Worm (Caenorhabditis elegans) whole organism, L3 larva: ENCODE results near the gene W05E10.5.

ENCODE experiments used
- R02D3.7 ChIP-seq: fragments of 150-350 bp; optimal IDR thresholded peaks from 2 replicates; lab custom pipeline; 2014; ENCODE audit warnings: missing biosample characterization, missing genetic modification characterization
- ama-1 ChIP-seq: fragments of 150-350 bp; optimal IDR thresholded peaks from 2 replicates; lab custom pipeline; 2018
- egl-27 ChIP-seq: sonication (generic microtip); optimal IDR thresholded peaks from 4 replicates; lab custom pipeline; 2017; ENCODE audit warnings: missing biosample characterization, missing genetic modification reagents, missing genetic modification characterization
- elt-1 ChIP-seq: fragments of 150-350 bp; optimal IDR thresholded peaks from 2 replicates; lab custom pipeline; 2014; ENCODE audit warnings: missing biosample characterization, missing genetic modification characterization
- elt-3 ChIP-seq, 3 experiments: fragments of 150-350 bp in 1 of 3; sonication (generic microtip) in 2 of 3; optimal IDR thresholded peaks; 2 replicates in 2 of 3; 4 replicates in 1 of 3; lab custom pipeline; 2014 to 2017; ENCODE audit warnings: missing biosample characterization in 3 of 3, missing genetic modification characterization in 3 of 3
- fkh-10 ChIP-seq: sonication (generic microtip); optimal IDR thresholded peaks from 2 replicates; lab custom pipeline; 2017; ENCODE audit warnings: missing biosample characterization, missing genetic modification reagents, missing genetic modification characterization
- jun-1 ChIP-seq: fragments of 150-350 bp; optimal IDR thresholded peaks from 2 replicates; lab custom pipeline; 2014; ENCODE audit warnings: missing biosample characterization, missing genetic modification reagents, missing genetic modification characterization
- lin-39 ChIP-seq: fragments of 150-350 bp; optimal IDR thresholded peaks from 2 replicates; lab custom pipeline; 2018; ENCODE audit warnings: missing biosample characterization, missing genetic modification reagents, missing genetic modification characterization
- mdl-1 ChIP-seq: fragments of 150-350 bp; optimal IDR thresholded peaks from 2 replicates; lab custom pipeline; 2014; ENCODE audit warnings: missing biosample characterization, missing genetic modification characterization
- nhr-11 ChIP-seq: fragments of 150-350 bp; optimal IDR thresholded peaks from 2 replicates; lab custom pipeline; 2014; ENCODE audit warnings: missing biosample characterization, missing genetic modification characterization
- nhr-12 ChIP-seq: fragments of 150-350 bp; optimal IDR thresholded peaks from 2 replicates; lab custom pipeline; 2014; ENCODE audit warnings: missing biosample characterization, missing genetic modification characterization
- pha-4 ChIP-seq: fragments of 150-350 bp; optimal IDR thresholded peaks from 2 replicates; lab custom pipeline; 2014; ENCODE audit warnings: missing biosample characterization, missing genetic modification reagents, missing genetic modification characterization
- unc-39 ChIP-seq: sonication (generic microtip); optimal IDR thresholded peaks from 4 replicates; lab custom pipeline; 2017; ENCODE audit warnings: missing biosample characterization, missing genetic modification characterization
- ztf-11 ChIP-seq: fragments of 150-350 bp; optimal IDR thresholded peaks from 2 replicates; lab custom pipeline; 2014; ENCODE audit warnings: missing biosample characterization, missing genetic modification characterization

DNA sequence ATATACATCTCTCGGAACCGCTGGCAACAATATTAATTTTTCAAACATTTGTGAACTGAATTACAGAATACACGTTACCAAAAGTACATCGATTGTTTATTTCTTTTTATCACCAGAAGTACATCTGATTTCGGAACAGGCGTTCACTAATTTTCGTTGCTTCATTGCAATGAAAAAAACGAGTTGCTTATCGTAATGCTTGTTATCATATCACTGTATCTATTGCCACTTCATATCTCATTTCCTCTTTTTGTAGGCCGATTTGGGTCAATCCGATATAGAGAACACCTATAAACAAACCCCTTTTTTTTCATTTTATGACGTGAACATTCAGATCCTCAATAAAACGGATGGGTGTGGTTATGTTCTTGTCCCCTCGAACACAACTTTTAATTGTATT, 41.8 kb upstream of the W05E10.5 start:
- TF ChIP-seq elt-3 (tag; optimal IDR thresholded peaks at IDR 0.05; lab: Kevin White, UChicago) = peak in 2 of 3 experiments; percentile 59 to 75
- no peak for TF ChIP-seq jun-1 (tag; lab: Kevin White, UChicago)
- TF ChIP-seq fkh-10 (GFP tag; lab: Kevin White, UChicago) = no peak
- no peak for TF ChIP-seq ama-1 (lab: Kevin White, UChicago)
- no peak for TF ChIP-seq egl-27 (tag; lab: Kevin White, UChicago)
- no peak for TF ChIP-seq unc-39 (tag; lab: Kevin White, UChicago)
- no peak for TF ChIP-seq ztf-11 (tag; lab: Kevin White, UChicago)
- no peak for TF ChIP-seq pha-4 (tag; lab: Kevin White, UChicago)
- TF ChIP-seq nhr-12 (tag; lab: Kevin White, UChicago) = no peak
- TF ChIP-seq nhr-11 (tag; lab: Kevin White, UChicago) = no peak
- TF ChIP-seq mdl-1 (tag; lab: Kevin White, UChicago) = no peak
- no peak for TF ChIP-seq R02D3.7
- TF ChIP-seq lin-39 (tag; lab: Kevin White, UChicago) = no peak
- TF ChIP-seq elt-1 (tag; lab: Kevin White, UChicago) = no peak
